Worm (Caenorhabditis elegans) whole organism, L3 larva: Measurements from ENCODE around the gene spr-3.

Experiments
- R02D3.7 ChIP-seq: fragments of 150-350 bp; optimal IDR thresholded peaks from 2 replicates; lab custom pipeline; 2014; ENCODE audit warnings: missing biosample characterization, missing genetic modification characterization
- aly-2 ChIP-seq: fragments of 150-350 bp; optimal IDR thresholded peaks from 2 replicates; lab custom pipeline; 2014; ENCODE audit warnings: missing biosample characterization, missing genetic modification characterization
- ama-1 ChIP-seq: fragments of 150-350 bp; optimal IDR thresholded peaks from 2 replicates; lab custom pipeline; 2018
- ceh-16 ChIP-seq: sonication (generic microtip); optimal IDR thresholded peaks from 2 replicates; lab custom pipeline; 2017; ENCODE audit warnings: missing biosample characterization, missing genetic modification characterization
- daf-12 ChIP-seq: fragments of 150-350 bp; optimal IDR thresholded peaks from 2 replicates; lab custom pipeline; 2014; ENCODE audit warnings: missing biosample characterization, missing genetic modification reagents, missing genetic modification characterization
- egl-27 ChIP-seq: sonication (generic microtip); optimal IDR thresholded peaks from 4 replicates; lab custom pipeline; 2017; ENCODE audit warnings: missing biosample characterization, missing genetic modification reagents, missing genetic modification characterization
- fkh-10 ChIP-seq: sonication (generic microtip); optimal IDR thresholded peaks from 2 replicates; lab custom pipeline; 2017; ENCODE audit warnings: missing biosample characterization, missing genetic modification reagents, missing genetic modification characterization
- lin-15B ChIP-seq: fragments of 150-350 bp; optimal IDR thresholded peaks from 2 replicates; lab custom pipeline; 2014; ENCODE audit warnings: missing biosample characterization, missing genetic modification characterization
- nhr-237 ChIP-seq: fragments of 150-350 bp; optimal IDR thresholded peaks from 2 replicates; lab custom pipeline; 2014; ENCODE audit warnings: missing biosample characterization, missing genetic modification characterization
- nhr-28 ChIP-seq: fragments of 150-350 bp; optimal IDR thresholded peaks from 2 replicates; lab custom pipeline; 2014; ENCODE audit warnings: missing biosample characterization, missing genetic modification characterization
- nhr-76 ChIP-seq: fragments of 150-350 bp; sonication (generic microtip); optimal IDR thresholded peaks from 5 replicates; lab custom pipeline; 2014; ENCODE audit warnings: missing biosample characterization, missing genetic modification characterization
- pha-4 ChIP-seq: fragments of 150-350 bp; optimal IDR thresholded peaks from 2 replicates; lab custom pipeline; 2014; ENCODE audit warnings: missing biosample characterization, missing genetic modification reagents, missing genetic modification characterization
- unc-39 ChIP-seq: sonication (generic microtip); optimal IDR thresholded peaks from 4 replicates; lab custom pipeline; 2017; ENCODE audit warnings: missing biosample characterization, missing genetic modification characterization
- unc-62 ChIP-seq: fragments of 150-350 bp; sonication (generic microtip); optimal IDR thresholded peaks from 4 replicates; lab custom pipeline; 2014; ENCODE audit warnings: missing biosample characterization, missing genetic modification reagents, missing genetic modification characterization

ce11 chrX:4524844-4525243 is 11.0 kb downstream of the spr-3 start:
- TF ChIP-seq daf-12 (tag; lab: Kevin White, UChicago), result no peak
- no peak for TF ChIP-seq R02D3.7 (tag; lab: Kevin White, UChicago)
- TF ChIP-seq fkh-10 (GFP tag; lab: Kevin White, UChicago), result no peak
- TF ChIP-seq aly-2, result no peak
- no peak for TF ChIP-seq nhr-237 (tag; lab: Kevin White, UChicago)
- no peak for TF ChIP-seq ceh-16 (tag; lab: Kevin White, UChicago)
- no peak for TF ChIP-seq nhr-76 (tag; lab: Kevin White, UChicago)
- no peak for TF ChIP-seq unc-39 (tag; lab: Kevin White, UChicago)
- no peak for TF ChIP-seq pha-4 (tag; lab: Kevin White, UChicago)
- TF ChIP-seq ama-1, result peak; percentile 40
- TF ChIP-seq egl-27, result no peak
- TF ChIP-seq unc-62 (GFP tag; lab: Kevin White, UChicago), result no peak
- TF ChIP-seq nhr-28, result no peak
- TF ChIP-seq lin-15B, result no peak
